Fruit fly (Drosophila melanogaster): ENCODE measurements around the gene CG2225.

CG2225 gene

dm6 chr2L:21623685-21624471 is 53.5 kb downstream of the CG2225 start, which contains the start of gene CG2201 (continued):
- TF ChIP-seq CG33213 (GFP tag; optimal IDR thresholded peaks at IDR 0.05) (peak; percentile 14), pho (GFP tag; optimal IDR thresholded peaks at IDR 0.05) (no peak), MTF-1 (GFP tag; optimal IDR thresholded peaks at IDR 0.05; ENCODE audit: borderline replicate concordance) (peak; percentile 52), CG11456 (GFP tag; IDR thresholded peaks at IDR 0.05) (no peak), lab (GFP tag; optimal IDR thresholded peaks at IDR 0.05) (peak; percentile 5), gt (GFP tag; IDR thresholded peaks at IDR 0.05) (no peak), CG7357 (GFP tag; IDR thresholded peaks at IDR 0.05) (peak; percentile 16; the same call in 1 of the 3 replicates), CG12744 (GFP tag; optimal IDR thresholded peaks at IDR 0.05) (no peak), Ada2b (GFP tag; IDR thresholded peaks at IDR 0.05) (no peak; the same call in 1 of the 2 replicates), CG9876 (GFP tag; optimal IDR thresholded peaks at IDR 0.05) (peak; percentile 16), prd (optimal IDR thresholded peaks at IDR 0.05) (no peak), prd (GFP tag; IDR thresholded peaks at IDR 0.05) (peak; percentile 57; the same call in 2 of the 3 replicates), sqz (GFP tag; optimal IDR thresholded peaks at IDR 0.05) (no peak), Adf1 (GFP tag; IDR thresholded peaks at IDR 0.05) (no peak), CG1792 (GFP tag; optimal IDR thresholded peaks at IDR 0.05) (no peak), twi (tag; optimal IDR thresholded peaks at IDR 0.05) (peak; percentile 18), CG11696 (GFP tag; IDR thresholded peaks at IDR 0.05) (0 out of 2 replicates have a peak, but pooled peaks have one; percentile 31), ato (GFP tag; IDR thresholded peaks at IDR 0.05; ENCODE audit: partially characterized antibody) (no peak), Dll (GFP tag; IDR thresholded peaks at IDR 0.05; ENCODE audit: partially characterized antibody) (no peak), usp (GFP tag; optimal IDR thresholded peaks at IDR 0.05) (no peak), Dip3 (GFP tag; optimal IDR thresholded peaks at IDR 0.05) (no peak), dimm (GFP tag; IDR thresholded peaks at IDR 0.05) (no peak), pb (GFP tag; optimal IDR thresholded peaks at IDR 0.05) (no peak), cato (GFP tag; optimal IDR thresholded peaks at IDR 0.05; ENCODE audit: borderline replicate concordance) (peak; percentile 2), CG2116 (GFP tag; optimal IDR thresholded peaks at IDR 0.05) (peak; percentile 42), CG16815 (GFP tag; optimal IDR thresholded peaks at IDR 0.05) (no peak), lov (optimal IDR thresholded peaks at IDR 0.05) (no peak), lov (GFP tag; IDR thresholded peaks at IDR 0.05) (peak; percentile 64; the same call in 1 of the 3 replicates), zf30C (GFP tag; optimal IDR thresholded peaks at IDR 0.05) (no peak), CG13123 (GFP tag; optimal IDR thresholded peaks at IDR 0.05) (no peak), CG5953 (GFP tag; IDR thresholded peaks at IDR 0.05) (peak; percentile 59; the same call in 1 of the 2 replicates), CG30431 (GFP tag; optimal IDR thresholded peaks at IDR 0.05) (no peak), Eip74EF (GFP tag; optimal IDR thresholded peaks at IDR 0.05) (peak in 1 of 2 experiments; percentile 40), CG30403 (GFP tag; optimal IDR thresholded peaks at IDR 0.05) (peak; percentile 22), CG1024 (GFP tag; IDR thresholded peaks at IDR 0.05) (0 out of 2 replicates have a peak, but pooled peaks have one; percentile 46), crol (GFP tag; IDR thresholded peaks at IDR 0.05) (no peak), CG10462 (GFP tag; optimal IDR thresholded peaks at IDR 0.05) (no peak), CG1603 (tag; optimal IDR thresholded peaks at IDR 0.05) (peak; percentile 70), dmrt11E (tag; optimal IDR thresholded peaks at IDR 0.05) (peak; percentile 20), otp (GFP tag; IDR thresholded peaks at IDR 0.05) (peak; percentile 56; the same call in 2 of the 3 replicates), CG14860 (GFP tag; IDR thresholded peaks at IDR 0.05; ENCODE audit: partially characterized antibody) (0 out of 3 replicates have a peak, but pooled peaks have one; percentile 19), ERR (GFP tag; optimal IDR thresholded peaks at IDR 0.05) (no peak), dmrt99B (tag; optimal IDR thresholded peaks at IDR 0.05) (peak; percentile 69), CG11695 (GFP tag; IDR thresholded peaks at IDR 0.05) (no peak; the same call in 2 of the 3 replicates), CG33557 (GFP tag; optimal IDR thresholded peaks at IDR 0.05) (peak; percentile 10), pan (optimal IDR thresholded peaks at IDR 0.05) (no peak), pan (GFP tag; optimal IDR thresholded peaks at IDR 0.05 in 1 of 2, IDR thresholded peaks at IDR 0.05 in 1 of 2) (peak in 1 of 2 experiments; percentile 62), nerfin-2 (GFP tag; IDR thresholded peaks at IDR 0.05; ENCODE audit: partially characterized antibody) (no peak), h (optimal IDR thresholded peaks at IDR 0.05) (no peak), CG10147 (GFP tag; optimal IDR thresholded peaks at IDR 0.05) (peak; percentile 19)

All from whole organism, embryonic.